Worm (Caenorhabditis elegans): Measurements from ENCODE around the gene itm-2.
A peak's percentile ranks its signal among the peaks of the same experiment; 100 is the strongest.

itm-2 gene

ce11 chrX:5479876-5480580 is 35.1 kb downstream of the itm-2 start (continued):
- TF ChIP-seq unc-62 (GFP tag; optimal IDR thresholded peaks at IDR 0.05) (no peak), mml-1 (tag; optimal IDR thresholded peaks at IDR 0.05) (no peak), nhr-12 (tag; optimal IDR thresholded peaks at IDR 0.05) (no peak), ama-1 (optimal IDR thresholded peaks at IDR 0.05) (no peak), sea-2 (GFP tag; optimal IDR thresholded peaks at IDR 0.05) (no peak), ceh-28 (tag; optimal IDR thresholded peaks at IDR 0.05) (no peak), elt-1 (tag; optimal IDR thresholded peaks at IDR 0.05) (no peak), nhr-67 (tag; optimal IDR thresholded peaks at IDR 0.05) (no peak), nhr-23 (tag; optimal IDR thresholded peaks at IDR 0.05) (peak; percentile 27), lin-15B (tag; optimal IDR thresholded peaks at IDR 0.05) (no peak)

ce11 chrX:5485284-5485927 is 40.4 kb downstream of the itm-2 start:
- TF ChIP-seq nfya-1 (tag; optimal IDR thresholded peaks at IDR 0.05; ENCODE audit: insufficient read depth) (peak; percentile 15), fkh-2 (tag; optimal IDR thresholded peaks at IDR 0.05) (no peak), mdl-1 (tag; optimal IDR thresholded peaks at IDR 0.05) (no peak), lin-39 (tag; optimal IDR thresholded peaks at IDR 0.05) (no peak), unc-62 (GFP tag; optimal IDR thresholded peaks at IDR 0.05) (no peak), ama-1 (optimal IDR thresholded peaks at IDR 0.05) (no peak), ceh-28 (tag; optimal IDR thresholded peaks at IDR 0.05) (no peak), pha-4 (tag; optimal IDR thresholded peaks at IDR 0.05) (peak; percentile 27), nhr-25 (tag; optimal IDR thresholded peaks at IDR 0.05) (no peak), unc-39 (tag; optimal IDR thresholded peaks at IDR 0.05) (no peak), egl-5 (tag; optimal IDR thresholded peaks at IDR 0.05) (no peak), hmg-11 (tag; optimal IDR thresholded peaks at IDR 0.05) (peak; percentile 43), nhr-237 (tag; optimal IDR thresholded peaks at IDR 0.05) (no peak), nhr-23 (tag; optimal IDR thresholded peaks at IDR 0.05) (no peak), nhr-76 (tag; optimal IDR thresholded peaks at IDR 0.05) (no peak), skn-1 (tag; optimal IDR thresholded peaks at IDR 0.05) (no peak), aly-2 (tag; optimal IDR thresholded peaks at IDR 0.05) (no peak), egl-27 (tag; optimal IDR thresholded peaks at IDR 0.05) (no peak), zag-1 (tag; optimal IDR thresholded peaks at IDR 0.05) (no peak), nhr-43 (tag; optimal IDR thresholded peaks at IDR 0.05; ENCODE audit: poor library complexity, severe bottlenecking) (no peak), nhr-12 (tag; optimal IDR thresholded peaks at IDR 0.05) (no peak), elt-2 (tag; optimal IDR thresholded peaks at IDR 0.05) (no peak), ceh-9 (tag; optimal IDR thresholded peaks at IDR 0.05) (no peak), fkh-10 (GFP tag; optimal IDR thresholded peaks at IDR 0.05) (no peak)

- TF ChIP-seq egl-27 (tag; optimal IDR thresholded peaks at IDR 0.05) (no peak), ceh-9 (tag; optimal IDR thresholded peaks at IDR 0.05) (no peak), pqm-1 (tag; optimal IDR thresholded peaks at IDR 0.05) (no peak), nhr-43 (tag; optimal IDR thresholded peaks at IDR 0.05; ENCODE audit: poor library complexity, severe bottlenecking) (no peak), pha-4 (tag; optimal IDR thresholded peaks at IDR 0.05) (peak; percentile 29), nhr-23 (tag; optimal IDR thresholded peaks at IDR 0.05) (peak; percentile 23), aly-2 (tag; optimal IDR thresholded peaks at IDR 0.05) (no peak), jun-1 (tag; optimal IDR thresholded peaks at IDR 0.05) (peak; percentile 18)
Measured at ce11 chrX:5485931-5486537, 41.1 kb downstream of the itm-2 start, which contains the start of gene C25F6.1. TSS of gene C25F6.1 (plus strand) at chrX:5486487.

ce11 chrX:5488867-5489266 is 43.9 kb downstream of the itm-2 start:
- TF ChIP-seq mml-1 (tag; optimal IDR thresholded peaks at IDR 0.05) (no peak), mdl-1 (tag; optimal IDR thresholded peaks at IDR 0.05) (no peak), ceh-9 (tag; optimal IDR thresholded peaks at IDR 0.05) (no peak), nhr-25 (tag; optimal IDR thresholded peaks at IDR 0.05) (no peak), skn-1 (tag; optimal IDR thresholded peaks at IDR 0.05) (no peak), egl-27 (tag; optimal IDR thresholded peaks at IDR 0.05) (no peak), nhr-11 (tag; optimal IDR thresholded peaks at IDR 0.05) (no peak), zag-1 (tag; optimal IDR thresholded peaks at IDR 0.05) (no peak), elt-2 (tag; optimal IDR thresholded peaks at IDR 0.05) (no peak), fos-1 (tag; optimal IDR thresholded peaks at IDR 0.05) (no peak), hmg-11 (tag; optimal IDR thresholded peaks at IDR 0.05) (no peak), jun-1 (tag; optimal IDR thresholded peaks at IDR 0.05) (no peak), fkh-10 (GFP tag; optimal IDR thresholded peaks at IDR 0.05) (no peak), ZK546.5 (tag; optimal IDR thresholded peaks at IDR 0.05) (no peak), R02D3.7 (tag; optimal IDR thresholded peaks at IDR 0.05) (no peak), lin-39 (tag; optimal IDR thresholded peaks at IDR 0.05) (no peak), ama-1 (optimal IDR thresholded peaks at IDR 0.05) (no peak), nhr-77 (tag; optimal IDR thresholded peaks at IDR 0.05) (no peak)
